Fruit fly (Drosophila melanogaster): ENCODE data around the gene Edem1.

The Edem1 gene

DNA sequence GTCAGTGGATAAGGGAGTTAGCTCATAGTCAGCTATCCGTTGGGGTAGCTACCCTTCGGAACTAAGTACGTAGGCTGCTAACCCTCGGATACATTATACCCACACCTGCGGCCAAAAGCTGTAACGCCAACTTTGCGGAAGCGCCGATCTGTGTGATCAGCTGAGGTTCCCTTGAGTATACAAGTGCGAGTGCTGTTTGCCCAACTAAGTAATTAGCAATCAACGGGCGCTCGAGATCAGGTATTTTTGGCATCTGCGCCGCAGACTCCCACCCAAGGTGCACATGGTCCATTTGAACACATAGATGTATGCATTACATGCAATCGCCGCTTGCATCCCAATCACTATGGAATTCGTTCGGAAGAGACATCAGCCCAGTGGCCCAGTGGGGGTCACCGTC lies 54.6 kb downstream of the Edem1 start (continued):
- TF ChIP-seq pnt (GFP tag; optimal IDR thresholded peaks at IDR 0.05) (peak; percentile 44), CG3281 (GFP tag; optimal IDR thresholded peaks at IDR 0.05) (peak; percentile 86), Ssrp (tag; optimal IDR thresholded peaks at IDR 0.05) (no peak), CG10209 (GFP tag; optimal IDR thresholded peaks at IDR 0.05) (peak; percentile 75), CG17912 (GFP tag; optimal IDR thresholded peaks at IDR 0.05) (no peak), CG4730 (GFP tag; IDR thresholded peaks at IDR 0.05) (no peak), CG17612 (GFP tag; IDR thresholded peaks at IDR 0.05) (peak; percentile 60; the same call in 1 of the 2 replicates), lab (GFP tag; optimal IDR thresholded peaks at IDR 0.05) (peak; percentile 97), jigr1 (GFP tag; IDR thresholded peaks at IDR 0.05) (no peak), zfh1 (GFP tag; IDR thresholded peaks at IDR 0.05) (peak; percentile 17; the same call in 1 of the 3 replicates), Asciz (GFP tag; optimal IDR thresholded peaks at IDR 0.05) (peak; percentile 54), z (GFP tag; IDR thresholded peaks at IDR 0.05) (0 out of 3 replicates have a peak, but pooled peaks have one; percentile 41), C15 (GFP tag; IDR thresholded peaks at IDR 0.05) (peak; percentile 71; the same call in 1 of the 3 replicates), CG43689 (GFP tag; IDR thresholded peaks at IDR 0.05) (peak; percentile 60; the same call in 1 of the 2 replicates), esg (GFP tag; conservative IDR thresholded peaks at IDR 0.05) (no peak), Med (GFP tag) (peak; percentile 94), H2.0 (GFP tag; IDR thresholded peaks at IDR 0.05) (peak; percentile 27; the same call in 1 of the 2 replicates), aop (GFP tag; IDR thresholded peaks at IDR 0.05) (no peak), nerfin-2 (GFP tag; IDR thresholded peaks at IDR 0.05; ENCODE audit: partially characterized antibody) (no peak), CG17359 (tag; optimal IDR thresholded peaks at IDR 0.05) (peak; percentile 55), crol (GFP tag; IDR thresholded peaks at IDR 0.05) (no peak), Optix (GFP tag; IDR thresholded peaks at IDR 0.05) (no peak), exex (tag; optimal IDR thresholded peaks at IDR 0.05) (peak; percentile 49), Xbp1 (GFP tag; optimal IDR thresholded peaks at IDR 0.05) (peak; percentile 11), HLHmδ (GFP tag; optimal IDR thresholded peaks at IDR 0.05) (no peak), gro (GFP tag; optimal IDR thresholded peaks at IDR 0.05) (peak; percentile 80), YL-1 (GFP tag; optimal IDR thresholded peaks at IDR 0.05) (peak; percentile 36), CG12769 (tag; optimal IDR thresholded peaks at IDR 0.05) (peak; percentile 85), CG12942 (GFP tag; optimal IDR thresholded peaks at IDR 0.05) (peak; percentile 55), CG2129 (GFP tag; IDR thresholded peaks at IDR 0.05; ENCODE audit: partially characterized antibody) (no peak), hb (GFP tag; IDR thresholded peaks at IDR 0.05; ENCODE audit: partially characterized antibody) (no peak), pita (GFP tag; optimal IDR thresholded peaks at IDR 0.05) (no peak), az2 (GFP tag; optimal IDR thresholded peaks at IDR 0.05) (no peak), CG12219 (GFP tag; optimal IDR thresholded peaks at IDR 0.05) (peak; percentile 47), CG31441 (GFP tag; IDR thresholded peaks at IDR 0.05) (no peak), Atf6 (GFP tag; IDR thresholded peaks at IDR 0.05) (peak; percentile 92), ewg (GFP tag; optimal IDR thresholded peaks at IDR 0.05) (peak; percentile 9), NK7.1 (GFP tag; optimal IDR thresholded peaks at IDR 0.05) (peak; percentile 64), Eip74EF (GFP tag; optimal IDR thresholded peaks at IDR 0.05) (peak in 1 of 2 experiments; percentile 59), ab (GFP tag; optimal IDR thresholded peaks at IDR 0.05) (no peak), CG2712 (tag; optimal IDR thresholded peaks at IDR 0.05) (no peak), TFAM (GFP tag; optimal IDR thresholded peaks at IDR 0.05) (no peak), HLH4C (GFP tag; IDR thresholded peaks at IDR 0.05; ENCODE audit: partially characterized antibody) (no peak), sens (GFP tag) (peak; percentile 88), CG9609 (GFP tag; optimal IDR thresholded peaks at IDR 0.05) (no peak), CG10431 (GFP tag; optimal IDR thresholded peaks at IDR 0.05) (no peak), bbx (GFP tag; IDR thresholded peaks at IDR 0.05; ENCODE audit: partially characterized antibody) (no peak), CG3163 (GFP tag; optimal IDR thresholded peaks at IDR 0.05) (peak; percentile 46), so (GFP tag; IDR thresholded peaks at IDR 0.05) (peak; percentile 87; the same call in 2 of the 3 replicates), CG7987 (GFP tag; optimal IDR thresholded peaks at IDR 0.05) (peak; percentile 86)
